Fruit fly (Drosophila melanogaster): ENCODE data around the gene Pa1.

Gene Pa1

DNA sequence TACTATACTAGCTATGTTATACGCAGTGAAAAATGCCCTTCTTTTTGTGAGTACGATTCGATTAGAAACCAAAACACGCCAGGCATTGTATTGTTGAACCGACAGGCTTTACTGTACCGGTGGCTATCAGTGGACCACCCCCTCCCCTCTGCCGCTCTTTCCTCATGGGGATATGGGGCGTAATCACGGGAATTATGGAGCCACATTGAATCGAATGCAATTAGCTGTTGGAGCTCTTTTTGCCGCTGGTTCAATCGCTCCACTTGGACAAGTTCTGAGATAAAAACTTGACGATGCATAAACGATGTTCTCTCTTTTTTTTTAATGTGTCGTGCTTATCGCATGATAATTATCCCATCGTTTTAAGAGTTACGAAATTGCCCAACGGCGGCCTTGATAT, 16.9 kb upstream of the Pa1 start:
- TF ChIP-seq usp (GFP tag; optimal IDR thresholded peaks at IDR 0.05) (no peak), psq (optimal IDR thresholded peaks at IDR 0.05) (no peak), CG8478 (optimal IDR thresholded peaks at IDR 0.05) (no peak), EcR (GFP tag; optimal IDR thresholded peaks at IDR 0.05) (no peak), pan (optimal IDR thresholded peaks at IDR 0.05) (no peak), Dll (optimal IDR thresholded peaks at IDR 0.05) (no peak)

DNA sequence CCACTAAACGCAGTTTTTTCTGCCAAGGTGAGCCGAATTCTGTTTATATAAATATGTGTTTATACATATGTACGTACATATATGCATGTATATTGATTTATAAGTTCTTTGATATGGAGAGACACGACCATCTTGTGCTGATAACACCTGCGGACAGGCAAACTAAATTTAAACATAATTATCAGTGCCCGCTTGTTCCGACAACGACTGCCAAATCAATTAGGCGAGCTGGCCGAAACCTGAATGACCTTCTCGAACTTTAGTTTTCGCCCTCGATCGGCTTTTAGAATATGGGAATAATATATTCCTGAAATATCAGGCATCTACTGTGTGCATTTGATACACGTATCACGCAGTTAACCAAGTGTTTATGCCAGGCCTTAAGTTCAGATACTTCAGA, 16.3 kb upstream of the Pa1 start:
- TF ChIP-seq pan (optimal IDR thresholded peaks at IDR 0.05) (no peak), EcR (GFP tag; optimal IDR thresholded peaks at IDR 0.05) (no peak), Dll (optimal IDR thresholded peaks at IDR 0.05) (no peak), psq (optimal IDR thresholded peaks at IDR 0.05) (no peak), CG8478 (optimal IDR thresholded peaks at IDR 0.05) (no peak), usp (GFP tag; optimal IDR thresholded peaks at IDR 0.05) (no peak)

DNA sequence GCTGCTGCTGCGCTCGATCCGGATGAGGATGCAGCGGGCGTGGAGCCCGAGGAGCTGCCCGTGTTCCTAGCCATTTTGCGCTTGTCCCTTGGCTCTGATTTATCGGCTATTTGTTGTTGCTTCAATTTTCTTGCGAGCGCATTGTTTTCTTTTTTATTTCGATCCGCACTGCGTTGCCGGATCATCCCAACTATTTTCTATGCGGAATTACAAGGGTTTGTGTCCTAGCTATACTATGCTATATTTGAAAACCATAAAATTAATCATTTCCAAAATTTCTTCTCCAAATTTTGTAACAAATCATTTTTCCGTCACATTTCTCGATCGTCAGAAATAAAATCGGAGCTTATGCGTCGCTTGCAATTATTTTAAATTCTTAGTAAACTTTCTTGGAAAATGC, 11.2 kb upstream of the Pa1 start, which contains the start of the genes GCS1 and CG11756:
Gene GCS1, minus strand, starts transcription at position 193 of the 400 bp plus-strand sequence.
Gene CG11756, plus strand, starts transcription at position 312 of the 400 bp plus-strand sequence.
- TF ChIP-seq CG8478 (optimal IDR thresholded peaks at IDR 0.05), result no peak
- no peak for TF ChIP-seq psq (optimal IDR thresholded peaks at IDR 0.05)
- TF ChIP-seq pan (optimal IDR thresholded peaks at IDR 0.05), result no peak
- TF ChIP-seq usp (GFP tag; optimal IDR thresholded peaks at IDR 0.05), result no peak
- no peak for TF ChIP-seq Dll (optimal IDR thresholded peaks at IDR 0.05)
- TF ChIP-seq EcR (GFP tag; optimal IDR thresholded peaks at IDR 0.05), result no peak

DNA sequence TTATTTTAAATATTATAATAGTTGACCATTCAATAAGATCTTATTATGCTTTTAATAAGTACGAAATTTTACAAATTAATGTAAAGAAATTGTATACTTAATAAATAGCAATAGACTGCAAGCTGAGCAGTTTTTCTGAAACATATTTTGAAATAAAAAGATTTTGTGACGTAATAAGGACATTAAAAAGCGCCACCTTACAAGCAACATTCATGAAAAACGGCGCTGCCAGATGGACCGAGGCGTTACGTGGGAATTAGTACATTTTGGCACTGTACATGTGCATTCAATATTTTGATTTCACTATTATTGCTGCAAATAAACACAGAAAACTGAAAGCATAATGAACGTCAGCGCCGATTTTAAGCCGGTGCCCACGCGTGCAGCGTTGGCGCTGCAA, 10.2 kb upstream of the Pa1 start, which contains the start of gene CG1738:
Gene CG1738, plus strand, starts transcription at position 221 of the 400 bp plus-strand sequence.
- TF ChIP-seq CG8478 (optimal IDR thresholded peaks at IDR 0.05) (no peak), psq (optimal IDR thresholded peaks at IDR 0.05) (no peak), pan (optimal IDR thresholded peaks at IDR 0.05) (no peak), usp (GFP tag; optimal IDR thresholded peaks at IDR 0.05) (no peak), EcR (GFP tag; optimal IDR thresholded peaks at IDR 0.05) (no peak), Dll (optimal IDR thresholded peaks at IDR 0.05) (no peak)

DNA sequence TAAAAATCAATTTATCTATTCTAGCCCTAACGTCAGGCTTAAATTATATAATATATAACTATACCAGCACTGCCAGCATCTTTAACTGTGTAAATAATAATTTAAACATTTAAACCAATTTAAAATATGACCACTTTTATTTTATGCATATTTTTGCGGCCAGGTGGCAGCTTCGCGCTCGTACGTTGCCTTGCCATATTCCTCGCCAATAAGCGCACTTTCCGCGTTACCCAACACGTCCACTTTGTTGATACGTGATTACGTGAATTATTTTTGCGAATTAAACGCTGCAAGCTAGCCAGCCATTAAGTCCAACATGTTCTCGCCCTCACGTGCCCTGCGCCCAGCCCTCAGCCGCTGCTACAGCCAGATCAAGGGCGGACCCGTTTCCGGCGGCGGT, 9.3 kb upstream of the Pa1 start, which contains the start of gene NdufV3:
Gene NdufV3, plus strand, starts transcription at position 219 of the 400 bp plus-strand sequence.
- TF ChIP-seq Dll (optimal IDR thresholded peaks at IDR 0.05) (no peak), CG8478 (optimal IDR thresholded peaks at IDR 0.05) (no peak), psq (optimal IDR thresholded peaks at IDR 0.05) (no peak), EcR (GFP tag; optimal IDR thresholded peaks at IDR 0.05) (no peak), pan (optimal IDR thresholded peaks at IDR 0.05) (no peak), usp (GFP tag; optimal IDR thresholded peaks at IDR 0.05) (no peak)

DNA sequence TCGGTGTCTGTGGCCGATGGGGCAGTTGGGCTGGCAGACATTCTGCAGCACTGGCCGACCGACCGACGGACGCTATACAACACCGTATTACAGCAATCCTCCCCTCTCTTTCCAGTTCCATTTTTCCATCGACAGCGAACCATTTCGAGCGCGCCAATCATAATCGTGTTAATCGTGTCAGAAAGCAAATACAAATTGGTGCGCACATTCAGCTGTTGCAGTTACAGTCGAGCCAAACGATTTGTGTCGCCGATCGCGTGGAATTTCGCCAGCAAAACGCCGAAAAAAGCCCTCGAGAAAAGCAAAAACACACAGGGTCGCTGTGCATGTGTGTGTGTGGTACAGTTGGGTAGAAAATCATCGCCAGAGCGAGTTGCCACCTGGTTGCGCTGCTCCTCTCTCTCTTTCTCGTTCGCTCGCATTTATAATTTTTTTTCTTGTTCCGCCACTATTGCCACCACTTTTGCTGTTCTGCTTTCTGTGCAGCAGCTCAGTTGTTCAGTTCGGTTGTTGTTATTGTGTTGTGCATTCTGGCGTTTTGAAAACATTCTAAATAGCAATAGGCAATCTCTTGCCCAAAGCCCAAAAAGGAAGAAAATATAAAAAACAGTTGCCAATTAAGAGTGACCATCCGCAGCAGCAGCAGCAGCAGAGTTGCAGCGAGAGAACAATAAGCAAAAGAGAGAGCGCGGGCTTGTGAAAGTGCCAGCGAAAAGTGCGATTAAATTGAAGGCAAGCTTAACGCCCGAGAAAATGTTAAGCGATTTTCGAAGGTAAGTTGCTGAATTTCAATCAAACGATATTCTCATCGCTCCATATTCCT, 8.3 kb upstream of the Pa1 start, which contains the start of gene CG1737:
Gene CG1737, plus strand, starts transcription at position 104 of the 823 bp plus-strand sequence.
- TF ChIP-seq pan (optimal IDR thresholded peaks at IDR 0.05) (no peak), psq (optimal IDR thresholded peaks at IDR 0.05) (no peak), CG8478 (optimal IDR thresholded peaks at IDR 0.05) (no peak), EcR (GFP tag; optimal IDR thresholded peaks at IDR 0.05) (no peak), usp (GFP tag; optimal IDR thresholded peaks at IDR 0.05) (no peak), Dll (optimal IDR thresholded peaks at IDR 0.05) (no peak)

DNA sequence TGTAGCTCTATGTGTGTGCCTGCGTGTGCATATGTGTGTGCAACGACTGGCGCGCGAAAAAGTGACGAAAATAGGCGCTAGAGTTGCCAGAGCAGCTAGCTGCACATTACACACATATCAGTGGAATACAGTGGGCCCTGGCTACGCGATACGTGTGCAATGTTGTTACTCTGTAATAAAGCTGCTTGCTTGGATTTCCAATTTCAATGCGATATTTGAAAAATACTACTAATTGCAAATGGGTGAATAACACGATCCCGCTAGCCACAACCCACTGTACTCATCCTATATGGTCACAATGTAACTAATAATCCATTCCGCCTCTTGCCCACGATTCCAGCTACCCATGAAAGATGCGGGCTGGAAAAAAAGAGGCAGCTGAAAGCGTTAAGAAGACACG, 7.7 kb upstream of the Pa1 start:
- TF ChIP-seq pan (optimal IDR thresholded peaks at IDR 0.05) (no peak), CG8478 (optimal IDR thresholded peaks at IDR 0.05) (no peak), usp (GFP tag; optimal IDR thresholded peaks at IDR 0.05) (no peak), psq (optimal IDR thresholded peaks at IDR 0.05) (no peak), Dll (optimal IDR thresholded peaks at IDR 0.05) (no peak), EcR (GFP tag; optimal IDR thresholded peaks at IDR 0.05) (no peak)

DNA sequence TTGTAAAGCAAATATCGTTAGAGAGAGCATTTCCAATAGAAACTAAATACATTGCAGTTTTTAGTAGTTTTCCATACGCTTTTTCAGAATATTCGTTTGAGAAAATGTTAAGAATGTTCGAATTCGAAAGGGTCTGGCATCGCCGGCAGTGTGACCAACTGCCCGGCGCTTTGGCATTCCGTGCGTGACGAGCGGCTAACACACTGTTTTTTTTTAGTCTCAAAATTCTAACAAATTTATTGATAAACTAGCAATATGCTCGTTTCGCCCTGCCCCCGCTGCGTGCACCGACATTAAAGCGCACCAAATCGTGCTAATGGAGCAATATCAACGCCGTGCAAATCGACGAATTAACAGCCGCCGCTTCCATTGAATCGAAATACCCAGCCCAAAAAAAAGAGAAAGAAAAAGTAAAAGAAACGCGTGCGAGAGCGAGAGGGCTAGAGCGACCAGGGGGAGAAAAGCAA, 3.3 kb upstream of the Pa1 start, which contains the start of gene dsh:
Gene dsh, plus strand, starts transcription at position 174 of the 467 bp plus-strand sequence.
- no peak for TF ChIP-seq usp (GFP tag; optimal IDR thresholded peaks at IDR 0.05)
- no peak for TF ChIP-seq psq (optimal IDR thresholded peaks at IDR 0.05)
- TF ChIP-seq EcR (GFP tag; optimal IDR thresholded peaks at IDR 0.05), result no peak
- TF ChIP-seq Dll (optimal IDR thresholded peaks at IDR 0.05), result no peak
- no peak for TF ChIP-seq pan (optimal IDR thresholded peaks at IDR 0.05)
- TF ChIP-seq CG8478 (optimal IDR thresholded peaks at IDR 0.05), result no peak

DNA sequence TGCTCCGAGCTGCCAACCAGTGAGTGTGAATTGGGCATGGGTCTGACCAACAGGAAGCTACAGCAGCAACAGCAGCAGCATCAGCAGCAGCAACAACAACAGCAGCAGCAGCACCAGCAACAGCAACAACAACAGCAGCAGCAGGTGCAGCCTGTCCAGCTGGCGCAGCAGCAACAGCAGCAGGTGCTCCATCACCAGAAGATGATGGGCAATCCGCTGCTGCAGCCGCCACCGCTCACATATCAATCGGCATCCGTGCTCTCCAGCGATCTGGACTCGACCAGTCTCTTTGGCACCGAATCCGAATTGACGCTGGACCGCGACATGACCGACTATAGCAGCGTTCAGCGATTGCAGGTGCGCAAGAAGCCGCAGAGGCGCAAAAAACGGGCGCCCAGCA, 2.4 kb upstream of the Pa1 start:
- no peak for TF ChIP-seq usp (GFP tag; optimal IDR thresholded peaks at IDR 0.05)
- TF ChIP-seq psq (optimal IDR thresholded peaks at IDR 0.05), result no peak
- no peak for TF ChIP-seq pan (optimal IDR thresholded peaks at IDR 0.05)
- TF ChIP-seq CG8478 (optimal IDR thresholded peaks at IDR 0.05), result no peak
- no peak for TF ChIP-seq Dll (optimal IDR thresholded peaks at IDR 0.05)
- TF ChIP-seq EcR (GFP tag; optimal IDR thresholded peaks at IDR 0.05), result no peak

DNA sequence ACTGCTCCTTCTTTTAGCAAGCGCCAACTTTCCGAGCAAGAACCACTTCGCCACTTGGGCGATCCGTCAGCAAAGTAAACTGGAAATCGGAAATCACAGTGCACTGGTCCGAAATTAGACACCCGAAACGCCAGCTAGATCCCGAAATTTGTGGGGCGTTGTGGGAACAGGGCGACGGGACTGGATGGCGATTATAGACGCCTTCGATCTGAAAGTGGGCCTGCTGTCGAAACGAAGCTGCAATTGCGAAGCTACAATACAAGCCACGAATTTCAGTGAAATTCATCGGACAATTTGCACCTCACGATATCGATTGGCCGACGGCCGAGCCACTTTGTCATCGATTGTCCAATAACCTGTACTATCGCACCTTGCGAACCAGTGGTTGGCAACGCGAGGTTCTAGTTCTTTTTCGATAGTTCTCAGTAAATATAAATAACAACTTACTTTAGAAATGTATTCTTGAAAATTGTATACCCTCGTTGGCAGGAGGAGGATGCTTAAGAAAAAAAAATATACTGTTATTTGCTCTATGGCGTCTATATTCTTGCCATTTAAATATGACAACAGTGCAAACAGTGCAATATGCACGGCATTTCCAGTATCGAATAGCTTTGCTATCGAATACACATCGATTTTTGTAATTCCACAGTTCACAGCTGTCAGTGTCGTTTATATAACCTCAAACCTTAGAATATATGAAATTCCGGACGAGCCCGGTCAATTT, 8.9 kb downstream of the Pa1 start, which contains the start of the genes hop and Tim8:
Gene hop, minus strand, starts transcription at position 316 of the 727 bp plus-strand sequence.
Gene Tim8, plus strand, starts transcription at position 663 of the 727 bp plus-strand sequence.
- no peak for TF ChIP-seq usp (GFP tag; optimal IDR thresholded peaks at IDR 0.05)
- no peak for TF ChIP-seq pan (optimal IDR thresholded peaks at IDR 0.05)
- TF ChIP-seq EcR (GFP tag; optimal IDR thresholded peaks at IDR 0.05), result no peak
- TF ChIP-seq Dll (optimal IDR thresholded peaks at IDR 0.05), result no peak
- TF ChIP-seq CG8478 (optimal IDR thresholded peaks at IDR 0.05), result no peak
- no peak for TF ChIP-seq psq (optimal IDR thresholded peaks at IDR 0.05)

DNA sequence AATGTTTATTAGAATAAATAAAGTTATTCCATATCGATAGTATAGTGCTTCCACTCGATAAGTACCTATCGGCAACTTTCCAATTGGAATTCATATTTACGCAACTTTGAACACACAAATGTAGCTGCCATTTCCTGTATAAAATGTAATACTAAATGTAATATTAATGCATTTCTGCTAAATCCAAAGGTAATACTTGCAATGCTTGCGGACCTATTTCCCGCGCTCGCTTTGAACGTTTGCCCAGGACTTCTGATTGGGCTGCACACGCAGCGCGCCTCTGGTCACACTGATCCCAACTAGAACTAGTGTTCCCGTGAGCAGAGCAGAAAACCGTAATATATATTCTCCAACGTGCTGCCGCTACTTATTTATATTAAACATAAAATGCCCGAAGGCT, 10.3 kb downstream of the Pa1 start, which contains the start of gene dlg1:
Gene dlg1, plus strand, starts transcription at position 292 of the 400 bp plus-strand sequence.
- TF ChIP-seq CG8478 (optimal IDR thresholded peaks at IDR 0.05) (no peak), psq (optimal IDR thresholded peaks at IDR 0.05) (no peak), usp (GFP tag; optimal IDR thresholded peaks at IDR 0.05) (no peak), pan (optimal IDR thresholded peaks at IDR 0.05) (no peak), EcR (GFP tag; optimal IDR thresholded peaks at IDR 0.05) (no peak), Dll (optimal IDR thresholded peaks at IDR 0.05) (no peak)

All from whole organism.